Worm (Caenorhabditis elegans): ENCODE results near the gene mpc-1.

DNA sequence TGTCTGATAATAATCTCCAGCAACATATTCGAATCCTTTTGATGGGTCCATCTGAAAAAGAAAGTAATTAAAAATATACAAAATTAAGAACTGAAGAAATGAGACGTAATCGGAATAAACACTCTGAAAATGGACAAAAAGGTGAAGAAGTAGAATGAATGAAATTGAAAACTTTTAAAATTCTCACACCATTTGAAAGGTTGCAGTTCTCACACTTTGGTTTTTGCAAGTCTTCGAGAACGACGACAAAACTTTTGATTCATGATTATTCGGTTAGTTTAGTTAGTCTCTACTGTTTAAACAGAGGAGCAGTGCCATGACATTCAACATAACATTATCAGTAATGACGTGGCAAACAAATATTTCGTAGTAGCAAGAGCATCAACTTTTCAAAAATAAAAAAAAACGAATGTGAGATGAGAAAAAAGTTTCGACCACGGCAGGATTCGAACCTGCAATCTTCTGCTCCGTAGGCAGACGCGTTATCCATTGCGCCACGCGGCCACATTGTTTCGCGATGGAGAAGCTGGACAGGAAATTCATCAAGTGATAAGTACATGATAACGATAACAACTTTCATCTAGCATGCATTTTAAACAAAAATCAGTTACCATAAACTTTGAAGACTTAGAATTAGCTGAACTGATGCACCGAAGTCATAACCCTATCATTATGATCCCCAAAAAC is 36.8 kb downstream of the mpc-1 start, which contains the start of gene ceh-43:
- TF ChIP-seq tab-1 (GFP tag; IDR thresholded peaks at IDR 0.05) (no peak), klf-2 (GFP tag; conservative IDR thresholded peaks at IDR 0.05) (no peak), flt-1 (GFP tag; IDR thresholded peaks at IDR 0.05) (no peak), ztf-29 (GFP tag; IDR thresholded peaks at IDR 0.05) (no peak), ref-1 (GFP tag; conservative IDR thresholded peaks at IDR 0.05) (no peak)
